In genomic region chrX:13988861-13989260, dm6 we compare ENCODE assay signal across 6 fruit fly cellular contexts.
A peak's percentile ranks its signal among the peaks of the same experiment; 100 is the strongest.
TF ChIP-seq lines count a peak whose summit lies in the region.

No protein-coding gene starts in this region.

- TF ChIP-seq CTCF in whole organism, embryonic (GFP tag; optimal IDR thresholded peaks at IDR 0.05; lab: Kevin White, UChicago), result no peak

TF ChIP-seq in whole organism, 6 proteins besides CTCF, POLR2A, EP300 and RAD21:
- TF ChIP-seq Dll (optimal IDR thresholded peaks at IDR 0.05; lab: Kevin White, UChicago), result peak; percentile 23
- no peak for TF ChIP-seq CG8478 (optimal IDR thresholded peaks at IDR 0.05; lab: Kevin White, UChicago)
- TF ChIP-seq pan (optimal IDR thresholded peaks at IDR 0.05; lab: Kevin White, UChicago), result no peak
- no peak for TF ChIP-seq usp (GFP tag; optimal IDR thresholded peaks at IDR 0.05; lab: Kevin White, UChicago)
- no peak for TF ChIP-seq EcR (GFP tag; optimal IDR thresholded peaks at IDR 0.05; lab: Kevin White, UChicago)
TF ChIP-seq in whole organism: peak in this region for 1.

TF ChIP-seq in whole organism, adult, 20 proteins besides CTCF, POLR2A, EP300 and RAD21 (continues in another document):
- TF ChIP-seq tj (GFP tag; optimal IDR thresholded peaks at IDR 0.05; lab: Kevin White, UChicago) (peak; percentile 75), CG5204 (GFP tag; optimal IDR thresholded peaks at IDR 0.05; lab: Kevin White, UChicago) (no peak), Clk (GFP tag; optimal IDR thresholded peaks at IDR 0.05; lab: Kevin White, UChicago) (no peak), CG7045 (GFP tag; optimal IDR thresholded peaks at IDR 0.05; lab: Kevin White, UChicago) (peak; percentile 13), pad (GFP tag; optimal IDR thresholded peaks at IDR 0.05; lab: Kevin White, UChicago) (peak; percentile 15), kay (GFP tag; lab: Kevin White, UChicago; ENCODE audit: borderline replicate concordance) (peak; percentile 65), cnc (optimal IDR thresholded peaks at IDR 0.05; lab: Kevin White, UChicago) (no peak), bab1 (GFP tag; optimal IDR thresholded peaks at IDR 0.05; lab: Kevin White, UChicago) (no peak), cic (GFP tag; optimal IDR thresholded peaks at IDR 0.05; lab: Kevin White, UChicago) (peak; percentile 13), ovo (GFP tag; optimal IDR thresholded peaks at IDR 0.05; lab: Kevin White, UChicago) (peak; percentile 4), toe (GFP tag; optimal IDR thresholded peaks at IDR 0.05; lab: Kevin White, UChicago) (no peak), CG7101 (tag; optimal IDR thresholded peaks at IDR 0.05; lab: Kevin White, UChicago) (no peak), CG1620 (GFP tag; optimal IDR thresholded peaks at IDR 0.05; lab: Kevin White, UChicago) (no peak), CG11617 (GFP tag; optimal IDR thresholded peaks at IDR 0.05; lab: Kevin White, UChicago) (peak; percentile 68), CG12768 (GFP tag; optimal IDR thresholded peaks at IDR 0.05; lab: Kevin White, UChicago) (peak; percentile 41), CG33017 (tag; optimal IDR thresholded peaks at IDR 0.05; lab: Kevin White, UChicago) (peak; percentile 4), CG14711 (tag; optimal IDR thresholded peaks at IDR 0.05; lab: Kevin White, UChicago) (no peak), Crg-1 (GFP tag; optimal IDR thresholded peaks at IDR 0.05; lab: Kevin White, UChicago) (no peak)

TF ChIP-seq in whole organism, embryonic, 481 proteins besides CTCF, POLR2A, EP300 and RAD21:
- TF ChIP-seq CG10979 (tag; optimal IDR thresholded peaks at IDR 0.05; lab: Kevin White, UChicago), result no peak
- TF ChIP-seq z (GFP tag; IDR thresholded peaks at IDR 0.05; lab: Robert Waterston, UW), result peak; percentile 72; the same call in 1 of the 3 replicates
- TF ChIP-seq Trl (optimal IDR thresholded peaks at IDR 0.05; lab: Kevin White, UChicago), result no peak
- no peak for TF ChIP-seq Trl (GFP tag; optimal IDR thresholded peaks at IDR 0.05; lab: Kevin White, UChicago)
- peak in 1 of 2 experiments; percentile 91 for TF ChIP-seq bsh (GFP tag; optimal IDR thresholded peaks at IDR 0.05; lab: Kevin White, UChicago)
- TF ChIP-seq nom (GFP tag; optimal IDR thresholded peaks at IDR 0.05; lab: Kevin White, UChicago), result peak; percentile 92
- peak; percentile 83 for TF ChIP-seq Drgx (GFP tag; IDR thresholded peaks at IDR 0.05; lab: Robert Waterston, UW)

TF ChIP-seq in whole organism, prepupa, 60 proteins besides CTCF, POLR2A, EP300 and RAD21 (continues in another document):
- TF ChIP-seq CG1621 (tag; optimal IDR thresholded peaks at IDR 0.05; lab: Kevin White, UChicago) (peak; percentile 57), topi (GFP tag; optimal IDR thresholded peaks at IDR 0.05; lab: Kevin White, UChicago) (peak; percentile 52), CG6792 (GFP tag; optimal IDR thresholded peaks at IDR 0.05; lab: Kevin White, UChicago) (peak; percentile 25), Eip93F (GFP tag; optimal IDR thresholded peaks at IDR 0.05; lab: Kevin White, UChicago) (no peak), CG6808 (GFP tag; optimal IDR thresholded peaks at IDR 0.05; lab: Kevin White, UChicago) (peak; percentile 82), Smox (GFP tag; optimal IDR thresholded peaks at IDR 0.05; lab: Kevin White, UChicago) (no peak), Ets96B (tag; optimal IDR thresholded peaks at IDR 0.05; lab: Kevin White, UChicago) (peak; percentile 63), CG8319 (GFP tag; optimal IDR thresholded peaks at IDR 0.05; lab: Kevin White, UChicago) (no peak), cyc (GFP tag; optimal IDR thresholded peaks at IDR 0.05; lab: Kevin White, UChicago) (no peak), svp (GFP tag; lab: Kevin White, UChicago) (no peak), CG32006 (GFP tag; optimal IDR thresholded peaks at IDR 0.05; lab: Kevin White, UChicago) (peak; percentile 20), pdm3 (GFP tag; optimal IDR thresholded peaks at IDR 0.05; lab: Kevin White, UChicago) (peak; percentile 29), CG9139 (GFP tag; optimal IDR thresholded peaks at IDR 0.05; lab: Kevin White, UChicago) (peak; percentile 83), esn (GFP tag; optimal IDR thresholded peaks at IDR 0.05; lab: Kevin White, UChicago) (peak; percentile 16), CG11294 (GFP tag; IDR thresholded peaks at IDR 0.05; lab: Robert Waterston, UW) (peak; percentile 26; the same call in 1 of the 2 replicates), Hr39 (GFP tag; optimal IDR thresholded peaks at IDR 0.05; lab: Kevin White, UChicago) (no peak), Hr4 (GFP tag; optimal IDR thresholded peaks at IDR 0.05; lab: Kevin White, UChicago) (peak; percentile 19), CG3919 (GFP tag; optimal IDR thresholded peaks at IDR 0.05; lab: Kevin White, UChicago) (peak; percentile 68), CG8632 (GFP tag; optimal IDR thresholded peaks at IDR 0.05; lab: Kevin White, UChicago) (peak; percentile 49), OdsH (GFP tag; optimal IDR thresholded peaks at IDR 0.05; lab: Kevin White, UChicago) (peak; percentile 35), Met (GFP tag; optimal IDR thresholded peaks at IDR 0.05; lab: Kevin White, UChicago) (peak; percentile 56), vri (GFP tag; optimal IDR thresholded peaks at IDR 0.05; lab: Kevin White, UChicago) (peak; percentile 42)

TF ChIP-seq in whole organism, pupa, 21 proteins besides CTCF, POLR2A, EP300 and RAD21:
- TF ChIP-seq CG15710 (tag; optimal IDR thresholded peaks at IDR 0.05; lab: Kevin White, UChicago) (peak; percentile 64), fd96Ca (GFP tag; IDR thresholded peaks at IDR 0.05; lab: Robert Waterston, UW) (peak; percentile 90), CG32121 (GFP tag; IDR thresholded peaks at IDR 0.05; lab: Robert Waterston, UW) (peak; percentile 88), gl (tag; optimal IDR thresholded peaks at IDR 0.05; lab: Kevin White, UChicago) (peak; percentile 84), CG4496 (GFP tag; IDR thresholded peaks at IDR 0.05; lab: Robert Waterston, UW) (peak; percentile 95), CG34367 (tag; optimal IDR thresholded peaks at IDR 0.05; lab: Kevin White, UChicago) (peak; percentile 75), rn (GFP tag; IDR thresholded peaks at IDR 0.05; lab: Robert Waterston, UW) (peak; percentile 53; the same call in 1 of the 2 replicates), CG14655 (GFP tag; optimal IDR thresholded peaks at IDR 0.05; lab: Kevin White, UChicago) (peak; percentile 70), CG9948 (tag; optimal IDR thresholded peaks at IDR 0.05; lab: Kevin White, UChicago) (peak; percentile 47), CG13204 (GFP tag; optimal IDR thresholded peaks at IDR 0.05; lab: Kevin White, UChicago) (peak; percentile 85), CG17806 (tag; optimal IDR thresholded peaks at IDR 0.05; lab: Kevin White, UChicago) (peak; percentile 43), Snoo (tag; optimal IDR thresholded peaks at IDR 0.05; lab: Kevin White, UChicago) (peak; percentile 80), CG8301 (tag; optimal IDR thresholded peaks at IDR 0.05; lab: Kevin White, UChicago) (peak; percentile 50), CG8159 (tag; optimal IDR thresholded peaks at IDR 0.05; lab: Kevin White, UChicago) (peak; percentile 54), D1 (tag; optimal IDR thresholded peaks at IDR 0.05; lab: Kevin White, UChicago) (no peak), Pif1B (GFP tag; optimal IDR thresholded peaks at IDR 0.05; lab: Kevin White, UChicago) (peak; percentile 72), CG10348 (GFP tag; IDR thresholded peaks at IDR 0.05; lab: Robert Waterston, UW) (no peak), EcR (GFP tag; optimal IDR thresholded peaks at IDR 0.05; lab: Kevin White, UChicago) (peak; percentile 11), Pif1A (GFP tag; optimal IDR thresholded peaks at IDR 0.05; lab: Kevin White, UChicago) (peak; percentile 70), Ets98B (GFP tag; IDR thresholded peaks at IDR 0.05; lab: Robert Waterston, UW) (peak; percentile 87), CG12605 (GFP tag; IDR thresholded peaks at IDR 0.05; lab: Robert Waterston, UW) (peak; percentile 96)

TF ChIP-seq in whole organism, wandering third instar larva, 38 proteins besides CTCF, POLR2A, EP300 and RAD21:
- TF ChIP-seq Sp1 (GFP tag; optimal IDR thresholded peaks at IDR 0.05; lab: Kevin White, UChicago), result peak; percentile 73
- TF ChIP-seq dmrt93B (GFP tag; optimal IDR thresholded peaks at IDR 0.05; lab: Kevin White, UChicago), result no peak
- TF ChIP-seq pan (optimal IDR thresholded peaks at IDR 0.05; lab: Kevin White, UChicago), result no peak
- peak; percentile 9 for TF ChIP-seq CrebA (GFP tag; optimal IDR thresholded peaks at IDR 0.05; lab: Kevin White, UChicago; ENCODE audit: borderline replicate concordance)
- peak in 1 of 2 experiments; percentile 13 for TF ChIP-seq foxo (GFP tag; optimal IDR thresholded peaks at IDR 0.05; lab: Kevin White, UChicago)
- peak in 1 of 2 experiments; percentile 10 for TF ChIP-seq dl (GFP tag; optimal IDR thresholded peaks at IDR 0.05; lab: Kevin White, UChicago; ENCODE audit: insufficient read depth in 1 of 2, partially characterized antibody in 2 of 2)
- TF ChIP-seq Dif (GFP tag; optimal IDR thresholded peaks at IDR 0.05; lab: Kevin White, UChicago; ENCODE audit: partially characterized antibody), result peak; percentile 72
- no peak for TF ChIP-seq GATAd (GFP tag; optimal IDR thresholded peaks at IDR 0.05; lab: Kevin White, UChicago)
- TF ChIP-seq sage (GFP tag; optimal IDR thresholded peaks at IDR 0.05; lab: Kevin White, UChicago), result peak; percentile 25
- peak; percentile 68 for TF ChIP-seq Rel (GFP tag; optimal IDR thresholded peaks at IDR 0.05; lab: Kevin White, UChicago)
- TF ChIP-seq Rel (tag; optimal IDR thresholded peaks at IDR 0.05; lab: Kevin White, UChicago), result peak; percentile 23
